Worm (Caenorhabditis elegans) whole organism, L3 larva: ENCODE results near the gene dim-1.

Experiments used
- aly-2 ChIP-seq: fragments of 150-350 bp; optimal IDR thresholded peaks from 2 replicates; lab custom pipeline; 2014; ENCODE audit warnings: missing biosample characterization, missing genetic modification characterization
- egl-27 ChIP-seq: sonication (generic microtip); optimal IDR thresholded peaks from 4 replicates; lab custom pipeline; 2017; ENCODE audit warnings: missing biosample characterization, missing genetic modification reagents, missing genetic modification characterization
- fos-1 ChIP-seq: fragments of 150-350 bp; optimal IDR thresholded peaks from 2 replicates; lab custom pipeline; 2014; ENCODE audit warnings: missing biosample characterization, missing genetic modification characterization
- jun-1 ChIP-seq: fragments of 150-350 bp; optimal IDR thresholded peaks from 2 replicates; lab custom pipeline; 2014; ENCODE audit warnings: missing biosample characterization, missing genetic modification reagents, missing genetic modification characterization
- mdl-1 ChIP-seq: fragments of 150-350 bp; optimal IDR thresholded peaks from 2 replicates; lab custom pipeline; 2014; ENCODE audit warnings: missing biosample characterization, missing genetic modification characterization
- nhr-23 ChIP-seq: fragments of 150-350 bp; optimal IDR thresholded peaks from 2 replicates; lab custom pipeline; 2014; ENCODE audit warnings: missing biosample characterization, missing genetic modification reagents, missing genetic modification characterization
- nhr-237 ChIP-seq: fragments of 150-350 bp; optimal IDR thresholded peaks from 2 replicates; lab custom pipeline; 2014; ENCODE audit warnings: missing biosample characterization, missing genetic modification characterization
- nhr-77 ChIP-seq: fragments of 150-350 bp; optimal IDR thresholded peaks from 2 replicates; lab custom pipeline; 2014; ENCODE audit warnings: missing biosample characterization, missing genetic modification characterization
- skn-1 ChIP-seq: fragments of 150-350 bp; optimal IDR thresholded peaks from 2 replicates; lab custom pipeline; 2014; ENCODE audit warnings: missing biosample characterization, missing genetic modification characterization
- tbx-2 ChIP-seq: sonication (generic microtip); optimal IDR thresholded peaks from 2 replicates; lab custom pipeline; 2016; ENCODE audit warnings: mild to moderate bottlenecking, missing genetic modification characterization, missing compliant biosample characterization
- ztf-11 ChIP-seq: fragments of 150-350 bp; optimal IDR thresholded peaks from 2 replicates; lab custom pipeline; 2014; ENCODE audit warnings: missing biosample characterization, missing genetic modification characterization

DNA sequence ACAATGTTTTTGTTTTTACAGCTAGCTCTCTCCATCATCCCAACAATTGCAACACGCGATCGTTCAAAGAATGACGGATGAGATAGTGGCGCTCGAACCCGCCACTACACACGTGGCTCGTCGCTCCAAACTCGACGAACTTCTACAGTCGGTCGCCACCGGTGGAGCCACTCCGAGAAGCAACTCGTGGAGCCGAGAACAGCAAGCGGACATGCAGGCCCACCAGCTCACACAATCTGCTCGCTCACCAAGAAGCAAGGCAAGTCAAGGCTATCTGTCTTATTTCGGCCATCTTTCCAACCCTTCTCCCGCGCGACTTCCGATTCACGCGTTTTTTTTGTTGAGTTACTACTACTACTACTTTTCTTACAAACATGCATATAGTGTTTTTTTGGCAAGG, 54.4 kb downstream of the dim-1 start, which contains the start of the genes F45E1.1 and F45E1.2:
- TF ChIP-seq tbx-2 (no peak), mdl-1 (tag; lab: Kevin White, UChicago) (no peak), nhr-23 (tag; lab: Kevin White, UChicago) (no peak), fos-1 (no peak), nhr-77 (no peak), ztf-11 (tag; lab: Kevin White, UChicago) (no peak), jun-1 (tag; lab: Kevin White, UChicago) (no peak), aly-2 (no peak), nhr-237 (no peak), skn-1 (tag; lab: Kevin White, UChicago) (no peak), egl-27 (tag; lab: Kevin White, UChicago) (no peak)
